Worm (Caenorhabditis elegans) whole organism, early embryonic: ENCODE data around the gene Y60C6A.1.

ENCODE experiments used
- B0310.2 ChIP-seq: sonication (generic microtip); optimal IDR thresholded peaks from 2 replicates; lab custom pipeline; 2016; ENCODE audit warnings: mild to moderate bottlenecking, missing genetic modification characterization, missing compliant biosample characterization
- aly-1 ChIP-seq: sonication (generic microtip); optimal IDR thresholded peaks from 2 replicates; lab custom pipeline; 2016; ENCODE audit warnings: missing genetic modification characterization, missing compliant biosample characterization
- ama-1 ChIP-seq: fragments of 150-350 bp; optimal IDR thresholded peaks from 2 replicates; lab custom pipeline; 2014
- ceh-13 ChIP-seq: fragments of 200-800 bp; sonication (Bioruptor generic); optimal IDR thresholded peaks from 2 replicates; lab custom pipeline; 2018; ENCODE audit warnings: mild to moderate bottlenecking, missing genetic modification characterization, missing compliant biosample characterization
- ets-7 ChIP-seq: sonication (generic microtip); optimal IDR thresholded peaks from 2 replicates; lab custom pipeline; 2016; ENCODE audit warnings: missing genotype, missing genetic modification characterization, missing compliant biosample characterization
- flt-1 ChIP-seq: fragments of 200-800 bp; sonication (Bioruptor generic); IDR thresholded peaks from 2 replicates; pipeline ENCODE4 v1.3.6; 2022; ENCODE audit warnings: missing genetic modification characterization, missing compliant biosample characterization
- hmg-4 ChIP-seq: fragments of 200-800 bp; sonication (Bioruptor generic); optimal IDR thresholded peaks from 2 replicates; lab custom pipeline; 2018; ENCODE audit warnings: mild to moderate bottlenecking, missing genetic modification characterization, missing compliant biosample characterization
- pes-1 ChIP-seq: fragments of 200-800 bp; sonication (Bioruptor generic); IDR thresholded peaks from 2 replicates; pipeline ENCODE4 v1.3.6; 2022; ENCODE audit warnings: missing genetic modification reagents, missing genetic modification characterization, missing compliant biosample characterization
- scrt-1 ChIP-seq: fragments of 200-800 bp; sonication (Bioruptor generic); IDR thresholded peaks from 2 replicates; pipeline ENCODE4 v1.3.6; 2022; ENCODE audit warnings: missing genetic modification characterization, missing compliant biosample characterization
- sea-1 ChIP-seq: fragments of 200-800 bp; sonication (Bioruptor generic); conservative IDR thresholded peaks from 2 replicates; pipeline ENCODE4 v1.3.6; 2022; ENCODE audit warnings: missing genetic modification characterization, missing compliant biosample characterization
- tbx-11 ChIP-seq: fragments of 200-800 bp; sonication (Bioruptor generic); IDR thresholded peaks from 2 replicates; pipeline ENCODE4 v1.3.6; 2022; ENCODE audit warnings: missing genetic modification characterization, missing compliant biosample characterization
- tra-4 ChIP-seq: sonication (generic microtip); optimal IDR thresholded peaks from 2 replicates; lab custom pipeline; 2017; ENCODE audit warnings: missing genetic modification characterization, missing compliant biosample characterization

DNA sequence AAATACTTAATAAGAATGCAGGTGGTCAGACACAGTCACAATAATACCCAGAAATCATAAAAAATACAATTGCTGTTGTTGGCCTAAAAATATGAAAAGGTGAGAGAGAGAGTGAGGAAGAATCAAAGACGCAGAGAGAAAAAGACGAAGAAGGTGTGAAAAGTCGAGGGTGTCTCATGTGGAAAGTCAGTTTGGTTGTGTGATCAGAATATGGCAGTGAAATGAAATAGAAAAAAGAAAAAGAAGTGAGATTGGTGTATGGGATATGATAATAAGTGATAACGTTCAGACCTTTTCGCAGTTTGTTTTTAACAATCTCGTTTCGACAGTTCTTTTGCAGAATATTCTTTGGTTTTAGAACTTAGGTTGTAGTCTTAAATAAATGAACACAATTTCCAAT lies 23.4 kb downstream of the Y60C6A.1 start:
- no peak for TF ChIP-seq ama-1 (lab: Kevin White, UChicago)
- TF ChIP-seq tra-4 (tag; lab: Kevin White, UChicago): no peak
- TF ChIP-seq pes-1 (GFP tag; lab: Robert Waterston, UW): no peak
- no peak for TF ChIP-seq B0310.2 (tag; lab: Kevin White, UChicago)
- no peak for TF ChIP-seq sea-1
- no peak for TF ChIP-seq aly-1
- TF ChIP-seq hmg-4 (GFP tag; lab: Kevin White, UChicago): no peak
- no peak for TF ChIP-seq ceh-13 (GFP tag; lab: Kevin White, UChicago)
- TF ChIP-seq scrt-1 (GFP tag; lab: Robert Waterston, UW): no peak
- no peak for TF ChIP-seq tbx-11 (GFP tag; lab: Robert Waterston, UW)
- no peak for TF ChIP-seq ets-7 (tag; lab: Kevin White, UChicago)
- no peak for TF ChIP-seq flt-1 (GFP tag; lab: Robert Waterston, UW)
